Fruit fly (Drosophila melanogaster) whole organism, prepupa: ENCODE measurements around the gene Ppi1.

ENCODE experiments used
- Blimp-1 ChIP-seq: fragments of 200-800 bp; sonication (Bioruptor generic); optimal IDR thresholded peaks from 3 replicates; lab custom pipeline; 2017; ENCODE audit warnings: missing biosample characterization, missing genetic modification characterization, mild to moderate bottlenecking, moderate library complexity, missing genetic modification reagents
- CG10631 ChIP-seq: fragments of 200-800 bp; sonication (Bioruptor generic); optimal IDR thresholded peaks from 2 replicates; lab custom pipeline; 2016; ENCODE audit warnings: missing biosample characterization, missing genetic modification characterization
- CG10669 ChIP-seq: fragments of 200-800 bp; sonication (Bioruptor generic); optimal IDR thresholded peaks from 3 replicates; lab custom pipeline; 2018; ENCODE audit warnings: missing biosample characterization, mild to moderate bottlenecking, missing genetic modification characterization, moderate library complexity
- CG11762 ChIP-seq: fragments of 200-800 bp; sonication (Bioruptor generic); optimal IDR thresholded peaks from 3 replicates; lab custom pipeline; 2016; ENCODE audit warnings: missing biosample characterization, missing genetic modification characterization; ENCODE audit not compliant: insufficient read depth
- CG15336 ChIP-seq: fragments of 200-800 bp; sonication (Bioruptor generic); IDR thresholded peaks from 2 replicates; pipeline ENCODE4 v1.3.6; 2022; ENCODE audit warnings: missing biosample characterization, missing genetic modification characterization
- CG1621 ChIP-seq: fragments of 200-800 bp; sonication (Bioruptor generic); optimal IDR thresholded peaks from 3 replicates; lab custom pipeline; 2018; ENCODE audit warnings: missing biosample characterization, mild to moderate bottlenecking, missing genetic modification characterization
- CG16779 ChIP-seq: fragments of 200-800 bp; sonication (Bioruptor generic); optimal IDR thresholded peaks from 3 replicates; lab custom pipeline; 2017; ENCODE audit warnings: missing biosample characterization, mild to moderate bottlenecking, missing genetic modification characterization
- CG3032 ChIP-seq: fragments of 200-800 bp; optimal IDR thresholded peaks from 2 replicates; lab custom pipeline; 2019; ENCODE audit warnings: missing biosample characterization, mild to moderate bottlenecking, missing genetic modification characterization, moderate library complexity
- CG31627 ChIP-seq: fragments of 200-800 bp; sonication (Bioruptor generic); optimal IDR thresholded peaks from 3 replicates; lab custom pipeline; 2016; ENCODE audit warnings: missing biosample characterization, missing genetic modification characterization
- CG32006 ChIP-seq: fragments of 200-800 bp; sonication (Bioruptor generic); optimal IDR thresholded peaks from 3 replicates; lab custom pipeline; 2017; ENCODE audit warnings: missing biosample characterization, mild to moderate bottlenecking, missing genetic modification characterization
- CG3919 ChIP-seq: fragments of 200-800 bp; sonication (Bioruptor generic); optimal IDR thresholded peaks from 3 replicates; lab custom pipeline; 2016; ENCODE audit warnings: missing biosample characterization, missing genetic modification characterization
- CG4318 ChIP-seq: fragments of 200-800 bp; sonication (Bioruptor generic); optimal IDR thresholded peaks from 3 replicates; lab custom pipeline; 2017; ENCODE audit warnings: missing biosample characterization, mild to moderate bottlenecking, missing genetic modification characterization
- CG6163 ChIP-seq: fragments of 200-800 bp; sonication (Bioruptor generic); IDR thresholded peaks from 3 replicates; pipeline ENCODE4 v1.3.6; 2022; ENCODE audit warnings: missing biosample characterization, missing genetic modification characterization
- CG6276 ChIP-seq: fragments of 200-800 bp; sonication (Bioruptor generic); optimal IDR thresholded peaks from 2 replicates; lab custom pipeline; 2017; ENCODE audit warnings: missing biosample characterization, mild to moderate bottlenecking, missing genetic modification characterization
- CG6808 ChIP-seq: fragments of 200-800 bp; sonication (Bioruptor generic); optimal IDR thresholded peaks from 3 replicates; lab custom pipeline; 2017; ENCODE audit warnings: missing biosample characterization, missing genetic modification characterization, mild to moderate bottlenecking, moderate library complexity, missing genetic modification reagents
- CG6854 ChIP-seq: fragments of 200-800 bp; sonication (Bioruptor generic); optimal IDR thresholded peaks from 2 replicates; lab custom pipeline; 2017; ENCODE audit warnings: missing biosample characterization, mild to moderate bottlenecking, missing genetic modification characterization
- CG8319 ChIP-seq: fragments of 200-800 bp; sonication (Bioruptor generic); optimal IDR thresholded peaks from 3 replicates; lab custom pipeline; 2016; ENCODE audit warnings: missing biosample characterization, missing genetic modification characterization
- CG8632 ChIP-seq: fragments of 200-800 bp; sonication (Bioruptor generic); optimal IDR thresholded peaks from 3 replicates; lab custom pipeline; 2016; ENCODE audit warnings: missing biosample characterization, missing genetic modification characterization
- CG9139 ChIP-seq: fragments of 200-800 bp; sonication (Bioruptor generic); optimal IDR thresholded peaks from 3 replicates; lab custom pipeline; 2017; ENCODE audit warnings: missing biosample characterization, mild to moderate bottlenecking, missing genetic modification characterization
- Eip78C ChIP-seq: fragments of 200-800 bp; sonication (Bioruptor generic); peaks from one replicate; lab custom pipeline; 2016; ENCODE audit warnings: missing biosample characterization, missing genetic modification characterization
- Eip93F ChIP-seq: fragments of 200-800 bp; sonication (Bioruptor generic); optimal IDR thresholded peaks from 2 replicates; lab custom pipeline; 2016; ENCODE audit warnings: missing biosample characterization, mild to moderate bottlenecking, missing genetic modification characterization
- Ets21C ChIP-seq: fragments of 200-800 bp; sonication (Bioruptor generic); optimal IDR thresholded peaks from 3 replicates; lab custom pipeline; 2016; ENCODE audit warnings: missing biosample characterization, missing genetic modification characterization
- Ets96B ChIP-seq: fragments of 200-800 bp; optimal IDR thresholded peaks from 2 replicates; lab custom pipeline; 2019; ENCODE audit warnings: missing biosample characterization, mild to moderate bottlenecking, missing genetic modification characterization, moderate library complexity
- Hr38 ChIP-seq: sonication (Bioruptor generic); optimal IDR thresholded peaks from 2 replicates; lab custom pipeline; 2016; ENCODE audit warnings: missing biosample characterization, missing genetic modification characterization
- Hr39 ChIP-seq: fragments of 200-800 bp; sonication (Bioruptor generic); optimal IDR thresholded peaks from 2 replicates; lab custom pipeline; 2016; ENCODE audit warnings: missing biosample characterization, missing genetic modification characterization
- Hr4 ChIP-seq: fragments of 200-800 bp; sonication (Bioruptor generic); optimal IDR thresholded peaks from 3 replicates; lab custom pipeline; 2016; ENCODE audit warnings: missing biosample characterization, missing genetic modification characterization
- Lpt ChIP-seq: fragments of 200-800 bp; sonication (Bioruptor generic); optimal IDR thresholded peaks from 3 replicates; lab custom pipeline; 2016; ENCODE audit warnings: missing biosample characterization, missing genetic modification characterization
- OdsH ChIP-seq: fragments of 200-800 bp; sonication (Bioruptor generic); optimal IDR thresholded peaks from 3 replicates; lab custom pipeline; 2016; ENCODE audit warnings: missing biosample characterization, missing genetic modification characterization
- Smox ChIP-seq: fragments of 200-800 bp; sonication (Bioruptor generic); optimal IDR thresholded peaks from 3 replicates; lab custom pipeline; 2016; ENCODE audit warnings: missing biosample characterization, missing genetic modification characterization
- Sox14 ChIP-seq: fragments of 200-800 bp; sonication (Bioruptor generic); optimal IDR thresholded peaks from 3 replicates; lab custom pipeline; 2016; ENCODE audit warnings: missing biosample characterization, missing genetic modification characterization
- acj6 ChIP-seq: fragments of 200-800 bp; sonication (Bioruptor generic); optimal IDR thresholded peaks from 3 replicates; lab custom pipeline; 2016; ENCODE audit warnings: missing biosample characterization, missing genetic modification characterization
- dsx ChIP-seq: fragments of 200-800 bp; optimal IDR thresholded peaks from 3 replicates; lab custom pipeline; 2019; ENCODE audit warnings: missing biosample characterization, mild to moderate bottlenecking, missing genetic modification characterization, moderate library complexity; ENCODE audit not compliant: poor library complexity, severe bottlenecking
- eg ChIP-seq: fragments of 200-800 bp; sonication (Bioruptor generic); IDR thresholded peaks from 3 replicates; pipeline ENCODE4 v1.3.6; 2022; ENCODE audit warnings: missing biosample characterization, missing genetic modification characterization
- esn ChIP-seq: fragments of 200-800 bp; sonication (Bioruptor generic); optimal IDR thresholded peaks from 2 replicates; lab custom pipeline; 2016; ENCODE audit warnings: missing biosample characterization, mild to moderate bottlenecking, missing genetic modification characterization, moderate library complexity
- fd59A ChIP-seq: fragments of 200-800 bp; sonication (Bioruptor generic); optimal IDR thresholded peaks from 2 replicates; lab custom pipeline; 2017; ENCODE audit warnings: missing biosample characterization, mild to moderate bottlenecking, missing genetic modification characterization, missing genetic modification reagents
- fd85E ChIP-seq: fragments of 200-800 bp; sonication (Bioruptor generic); optimal IDR thresholded peaks from 3 replicates; lab custom pipeline; 2016; ENCODE audit warnings: missing biosample characterization, missing genetic modification characterization
- fkh ChIP-seq: fragments of 200-800 bp; sonication (Bioruptor generic); optimal IDR thresholded peaks from 3 replicates; lab custom pipeline; 2017; ENCODE audit warnings: missing biosample characterization, mild to moderate bottlenecking, missing genetic modification characterization, moderate library complexity
- lz ChIP-seq: fragments of 200-800 bp; sonication (Bioruptor generic); optimal IDR thresholded peaks from 3 replicates; lab custom pipeline; 2016; ENCODE audit warnings: missing biosample characterization, missing genetic modification characterization
- pdm3 ChIP-seq: fragments of 200-800 bp; sonication (Bioruptor generic); optimal IDR thresholded peaks from 3 replicates; lab custom pipeline; 2016; ENCODE audit warnings: missing biosample characterization, missing genetic modification characterization
- salr ChIP-seq, 2 experiments: fragments of 200-800 bp; sonication (Bioruptor generic); optimal IDR thresholded peaks; 3 replicates each; lab custom pipeline; 2016 to 2018; ENCODE audit warnings: missing biosample characterization in 2 of 2, missing genetic modification characterization in 2 of 2, mild to moderate bottlenecking in 1 of 2
- spab ChIP-seq: fragments of 200-800 bp; sonication (Bioruptor generic); optimal IDR thresholded peaks from 2 replicates; lab custom pipeline; 2017; ENCODE audit warnings: missing biosample characterization, mild to moderate bottlenecking, missing genetic modification characterization, missing genetic modification reagents
- ss ChIP-seq, 2 experiments: fragments of 200-800 bp; sonication (Bioruptor generic); optimal IDR thresholded peaks; 2 replicates in 1 of 2; 3 replicates in 1 of 2; lab custom pipeline; 2017 to 2018; ENCODE audit warnings: mild to moderate bottlenecking in 2 of 2, missing biosample characterization in 2 of 2, missing genetic modification characterization in 2 of 2, moderate library complexity in 1 of 2
- vri ChIP-seq: fragments of 200-800 bp; sonication (Bioruptor generic); optimal IDR thresholded peaks from 3 replicates; lab custom pipeline; 2016; ENCODE audit warnings: missing biosample characterization, mild to moderate bottlenecking, missing genetic modification characterization

The Ppi1 gene

dm6 chr3R:30170671-30171667 lies 42.0 kb upstream of the Ppi1 start, which contains the start of gene Rsod (continued):
- no peak for TF ChIP-seq fkh
- peak; percentile 87 for TF ChIP-seq pdm3 (GFP tag; lab: Kevin White, UChicago)
- TF ChIP-seq acj6 = peak; percentile 88
- peak; percentile 77 for TF ChIP-seq CG11762
- TF ChIP-seq CG6854 (GFP tag; lab: Kevin White, UChicago) = peak; percentile 53
- TF ChIP-seq CG6163 (GFP tag; lab: Robert Waterston, UW) = peak; percentile 96
- peak; percentile 95 for TF ChIP-seq CG15336 (GFP tag; lab: Robert Waterston, UW)
- no peak for TF ChIP-seq CG9139 (GFP tag; lab: Kevin White, UChicago)
- peak; percentile 88 for TF ChIP-seq CG6276 (GFP tag; lab: Kevin White, UChicago)
- TF ChIP-seq CG6808 (GFP tag; lab: Kevin White, UChicago) = peak; percentile 21

dm6 chr3R:30166159-30166784 lies 37.4 kb upstream of the Ppi1 start, which contains the start of gene VhaAC45RP:
Gene VhaAC45RP, minus strand, starts transcription at chr3R:30166419.
- no peak for TF ChIP-seq CG8632 (GFP tag; lab: Kevin White, UChicago)
- no peak for TF ChIP-seq Hr39 (GFP tag; lab: Kevin White, UChicago)
- TF ChIP-seq CG9139 (GFP tag; lab: Kevin White, UChicago) = no peak
- TF ChIP-seq Ets96B = no peak
- TF ChIP-seq CG3919 = no peak
- no peak for TF ChIP-seq salr (GFP tag; optimal IDR thresholded peaks at IDR 0.05; lab: Kevin White, UChicago)
- no peak for TF ChIP-seq spab (GFP tag; lab: Kevin White, UChicago)
- no peak for TF ChIP-seq CG10631
- no peak for TF ChIP-seq CG15336 (GFP tag; lab: Robert Waterston, UW)
- TF ChIP-seq Ets21C = no peak
- no peak for TF ChIP-seq CG6808 (GFP tag; lab: Kevin White, UChicago)
- TF ChIP-seq CG31627 (GFP tag; lab: Kevin White, UChicago) = no peak
- TF ChIP-seq, all 60 proteins: peak for 0

- TF ChIP-seq Eip93F (no peak), Hr39 (GFP tag; lab: Kevin White, UChicago) (peak; percentile 8), Hr38 (no peak), ss (GFP tag; optimal IDR thresholded peaks at IDR 0.05; lab: Kevin White, UChicago) (no peak), fd85E (no peak), Eip78C (GFP tag; lab: Kevin White, UChicago) (peak; percentile 86), Hr4 (GFP tag; lab: Kevin White, UChicago) (peak; percentile 89), Smox (GFP tag; lab: Kevin White, UChicago) (no peak), CG10669 (GFP tag; lab: Kevin White, UChicago) (no peak), CG6808 (GFP tag; lab: Kevin White, UChicago) (no peak), CG3032 (tag; lab: Kevin White, UChicago) (no peak), CG8319 (GFP tag; lab: Kevin White, UChicago) (no peak), Sox14 (GFP tag; lab: Kevin White, UChicago) (peak; percentile 26), Lpt (GFP tag; lab: Kevin White, UChicago) (peak; percentile 80), dsx (no peak), CG1621 (tag; lab: Kevin White, UChicago) (no peak), eg (peak; percentile 89), esn (GFP tag; lab: Kevin White, UChicago) (peak; percentile 13), lz (GFP tag; lab: Kevin White, UChicago) (peak; percentile 29), CG10631 (peak; percentile 43), acj6 (peak; percentile 31), vri (GFP tag; lab: Kevin White, UChicago) (no peak), CG32006 (GFP tag; lab: Kevin White, UChicago) (peak; percentile 88), CG16779 (no peak), fd59A (GFP tag; lab: Kevin White, UChicago) (no peak), CG31627 (GFP tag; lab: Kevin White, UChicago) (no peak), Blimp-1 (peak; percentile 95), Ets21C (no peak), OdsH (peak; percentile 58), CG4318 (GFP tag; lab: Kevin White, UChicago) (peak; percentile 71)
Observed at dm6 chr3R:30164162-30164561, 35.2 kb upstream of the Ppi1 start.
